Fruit fly (Drosophila melanogaster): ENCODE results near the gene CG3119.

The CG3119 gene

dm6 chr2L:2861885-2862620, 24.4 kb upstream of the CG3119 start (continued):
- TF ChIP-seq eg (GFP tag; IDR thresholded peaks at IDR 0.05) (peak; percentile 75), CG10631 (GFP tag; optimal IDR thresholded peaks at IDR 0.05) (no peak), CG11762 (GFP tag; optimal IDR thresholded peaks at IDR 0.05; ENCODE audit: insufficient read depth) (no peak), esn (GFP tag; optimal IDR thresholded peaks at IDR 0.05) (peak; percentile 39), cyc (GFP tag; optimal IDR thresholded peaks at IDR 0.05) (no peak), Sox15 (GFP tag; optimal IDR thresholded peaks at IDR 0.05) (no peak), Hr4 (GFP tag; optimal IDR thresholded peaks at IDR 0.05) (peak; percentile 5), CG3919 (GFP tag; optimal IDR thresholded peaks at IDR 0.05) (peak; percentile 24), ss (GFP tag; optimal IDR thresholded peaks at IDR 0.05) (peak in 1 of 2 experiments; percentile 41), CG4318 (GFP tag; optimal IDR thresholded peaks at IDR 0.05) (no peak), acj6 (GFP tag; optimal IDR thresholded peaks at IDR 0.05) (no peak), Met (GFP tag; optimal IDR thresholded peaks at IDR 0.05) (no peak), Eip78C (GFP tag) (peak; percentile 70), CG16779 (tag; optimal IDR thresholded peaks at IDR 0.05) (peak; percentile 54), CG9139 (GFP tag; optimal IDR thresholded peaks at IDR 0.05) (no peak), Ets21C (GFP tag; optimal IDR thresholded peaks at IDR 0.05) (no peak), CG31627 (GFP tag; optimal IDR thresholded peaks at IDR 0.05) (no peak), fkh (GFP tag; optimal IDR thresholded peaks at IDR 0.05) (peak; percentile 11), CG6792 (GFP tag; optimal IDR thresholded peaks at IDR 0.05) (no peak), CG3032 (tag; optimal IDR thresholded peaks at IDR 0.05) (peak; percentile 27), CG34406 (GFP tag; optimal IDR thresholded peaks at IDR 0.05) (peak; percentile 7), svp (GFP tag) (peak; percentile 14), CG8319 (GFP tag; optimal IDR thresholded peaks at IDR 0.05) (no peak), CG6808 (GFP tag; optimal IDR thresholded peaks at IDR 0.05) (peak; percentile 43), Hr39 (GFP tag; optimal IDR thresholded peaks at IDR 0.05) (no peak)

dm6 chr2L:2861140-2861884, 23.7 kb upstream of the CG3119 start:
- TF ChIP-seq CG6808 (GFP tag; optimal IDR thresholded peaks at IDR 0.05) (no peak), CG1621 (tag; optimal IDR thresholded peaks at IDR 0.05) (peak; percentile 4), fkh (GFP tag; optimal IDR thresholded peaks at IDR 0.05) (peak; percentile 89), achi (GFP tag; optimal IDR thresholded peaks at IDR 0.05) (no peak), lz (GFP tag; optimal IDR thresholded peaks at IDR 0.05) (no peak), Ets96B (tag; optimal IDR thresholded peaks at IDR 0.05) (no peak), ss (GFP tag; optimal IDR thresholded peaks at IDR 0.05) (peak in 1 of 2 experiments; percentile 78), Hr4 (GFP tag; optimal IDR thresholded peaks at IDR 0.05) (no peak), OdsH (GFP tag; optimal IDR thresholded peaks at IDR 0.05) (no peak)

dm6 chr2L:2857862-2858734, 20.5 kb upstream of the CG3119 start:
- TF ChIP-seq acj6 (GFP tag; optimal IDR thresholded peaks at IDR 0.05) (peak; percentile 69), CG8119 (GFP tag; IDR thresholded peaks at IDR 0.05) (peak; percentile 88), lz (GFP tag; optimal IDR thresholded peaks at IDR 0.05) (peak; percentile 17), CG11902 (GFP tag; optimal IDR thresholded peaks at IDR 0.05) (no peak), CG1621 (tag; optimal IDR thresholded peaks at IDR 0.05) (no peak), CG16779 (tag; optimal IDR thresholded peaks at IDR 0.05) (no peak), Blimp-1 (GFP tag; optimal IDR thresholded peaks at IDR 0.05) (peak; percentile 61), Met (GFP tag; optimal IDR thresholded peaks at IDR 0.05) (peak; percentile 46), CG8632 (GFP tag; optimal IDR thresholded peaks at IDR 0.05) (peak; percentile 55), OdsH (GFP tag; optimal IDR thresholded peaks at IDR 0.05) (peak; percentile 54), cyc (GFP tag; optimal IDR thresholded peaks at IDR 0.05) (no peak), CG10631 (GFP tag; optimal IDR thresholded peaks at IDR 0.05) (peak; percentile 42), Lpt (GFP tag; optimal IDR thresholded peaks at IDR 0.05) (peak; percentile 68), CG8319 (GFP tag; optimal IDR thresholded peaks at IDR 0.05) (peak; percentile 11), topi (GFP tag; optimal IDR thresholded peaks at IDR 0.05) (peak; percentile 33), CG11762 (GFP tag; optimal IDR thresholded peaks at IDR 0.05; ENCODE audit: insufficient read depth) (peak; percentile 36), fkh (GFP tag; optimal IDR thresholded peaks at IDR 0.05) (peak; percentile 92), CG6854 (GFP tag; optimal IDR thresholded peaks at IDR 0.05) (no peak), CG6792 (GFP tag; optimal IDR thresholded peaks at IDR 0.05) (peak; percentile 52), CG10669 (GFP tag; optimal IDR thresholded peaks at IDR 0.05) (peak; percentile 54), Sox15 (GFP tag; optimal IDR thresholded peaks at IDR 0.05) (no peak), spab (GFP tag; optimal IDR thresholded peaks at IDR 0.05) (peak; percentile 50), Eip75B (GFP tag; optimal IDR thresholded peaks at IDR 0.05) (peak; percentile 14), Ets96B (tag; optimal IDR thresholded peaks at IDR 0.05) (peak; percentile 6), dsx (GFP tag; optimal IDR thresholded peaks at IDR 0.05; ENCODE audit: poor library complexity, severe bottlenecking) (no peak)

All from whole organism, prepupa.